Worm (Caenorhabditis elegans) whole organism, L1 larva: ENCODE measurements around the gene F42G2.2.

Experiments
- hpl-2 ChIP-seq: fragments of 150-350 bp; optimal IDR thresholded peaks from 2 replicates; lab custom pipeline; 2014; ENCODE audit warnings: missing biosample characterization, missing genetic modification reagents, missing genetic modification characterization
- nhr-19 ChIP-seq: fragments of 200-800 bp; sonication (Bioruptor generic); conservative IDR thresholded peaks from 2 replicates; pipeline ENCODE4 v1.3.6; 2022; ENCODE audit warnings: missing genetic modification characterization, missing compliant biosample characterization
- pqm-1 ChIP-seq: sonication (generic microtip); optimal IDR thresholded peaks from 3 replicates; lab custom pipeline; 2017; ENCODE audit warnings: missing biosample characterization, missing genetic modification characterization
- ztf-11 ChIP-seq, 2 experiments: sonication (generic microtip); optimal IDR thresholded peaks; 2 replicates each; lab custom pipeline; 2016 to 2017; ENCODE audit warnings: missing genetic modification characterization in 2 of 2, missing biosample characterization in 1 of 2, missing compliant biosample characterization in 1 of 2

- TF ChIP-seq hpl-2 (GFP tag; lab: Kevin White, UChicago) (no peak), pqm-1 (tag; lab: Kevin White, UChicago) (no peak), nhr-19 (no peak), ztf-11 (tag; optimal IDR thresholded peaks at IDR 0.05; lab: Kevin White, UChicago) (no peak)
Observed at ce11 chrII:2399810-2400209, 22.2 kb upstream of the F42G2.2 start.
